Worm (Caenorhabditis elegans): ENCODE results near the gene unc-132.

The unc-132 gene

ce11 chrV:3678513-3678912 is 8.4 kb upstream of the unc-132 start:
- TF ChIP-seq ceh-20 (GFP tag; IDR thresholded peaks at IDR 0.05) (no peak), dve-1 (tag; optimal IDR thresholded peaks at IDR 0.05; ENCODE audit: insufficient read depth) (no peak), unc-130 (GFP tag; optimal IDR thresholded peaks at IDR 0.05) (no peak), ceh-28 (tag; optimal IDR thresholded peaks at IDR 0.05) (no peak), zfp-3 (GFP tag; conservative IDR thresholded peaks at IDR 0.05) (no peak), lin-1 (GFP tag; IDR thresholded peaks at IDR 0.05) (no peak), aha-1 (tag) (peak; percentile 51), unc-62 (GFP tag; optimal IDR thresholded peaks at IDR 0.05 in 1 of 2) (peak in 1 of 2 experiments; percentile 71), unc-62 (tag; optimal IDR thresholded peaks at IDR 0.05) (no peak), Y105C5A.15 (GFP tag; IDR thresholded peaks at IDR 0.05) (no peak), D1046.2 (GFP tag; IDR thresholded peaks at IDR 0.05) (no peak), daf-16 (GFP tag; optimal IDR thresholded peaks at IDR 0.05) (no peak), daf-16 (tag; optimal IDR thresholded peaks at IDR 0.05) (no peak), spr-3 (GFP tag; optimal IDR thresholded peaks at IDR 0.05) (no peak), mep-1 (tag; optimal IDR thresholded peaks at IDR 0.05) (no peak)

ce11 chrV:3682553-3682952 is 4.4 kb upstream of the unc-132 start, which contains the start of gene W08A12.3:
TSS of gene W08A12.3 (plus strand) at chrV:3682853.
- TF ChIP-seq daf-16 (GFP tag; optimal IDR thresholded peaks at IDR 0.05) (no peak), daf-16 (tag; optimal IDR thresholded peaks at IDR 0.05) (no peak), ceh-20 (GFP tag; IDR thresholded peaks at IDR 0.05) (no peak), F26F4.8 (GFP tag; conservative IDR thresholded peaks at IDR 0.05) (no peak), mes-2 (tag; optimal IDR thresholded peaks at IDR 0.05; ENCODE audit: poor library complexity, severe bottlenecking) (no peak), lir-3 (tag; optimal IDR thresholded peaks at IDR 0.05) (no peak), F37D6.2 (tag; optimal IDR thresholded peaks at IDR 0.05) (no peak), hlh-30 (tag; optimal IDR thresholded peaks at IDR 0.05; ENCODE audit: insufficient read depth) (no peak)

DNA sequence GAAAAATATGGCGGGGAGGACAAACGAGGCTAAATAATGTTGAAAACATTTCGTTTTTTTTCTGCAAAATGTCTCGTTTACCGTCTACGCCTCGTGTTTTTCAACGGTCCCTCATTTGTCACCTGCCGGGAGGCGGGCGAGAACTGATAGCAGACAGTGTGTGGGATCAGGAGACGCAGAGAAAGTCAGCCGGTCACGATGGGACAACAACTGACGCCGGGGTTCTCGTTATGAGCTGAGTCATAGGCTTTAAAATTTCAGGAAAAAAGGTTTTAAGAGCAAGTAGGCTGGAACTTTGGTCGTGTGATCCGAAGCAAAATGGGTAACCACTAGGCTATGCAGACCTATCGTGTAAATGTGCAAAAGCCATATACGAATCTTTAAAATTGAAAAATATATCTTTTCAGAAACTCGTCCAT is 1.1 kb upstream of the unc-132 start, which contains the start of gene W08A12.2:
Gene W08A12.2, minus strand, starts transcription at position 103 of the 419 bp plus-strand sequence.
- TF ChIP-seq dmd-9 (GFP tag; IDR thresholded peaks at IDR 0.05) = no peak
- TF ChIP-seq spr-3 (GFP tag; optimal IDR thresholded peaks at IDR 0.05) = no peak
- TF ChIP-seq tra-1 (GFP tag; IDR thresholded peaks at IDR 0.05) = peak; percentile 76
- no peak for TF ChIP-seq fkh-10 (GFP tag; optimal IDR thresholded peaks at IDR 0.05)
- TF ChIP-seq nhr-41 (GFP tag; IDR thresholded peaks at IDR 0.05) = peak; percentile 74; the same call in 1 of the 2 replicates
- no peak for TF ChIP-seq mdl-1 (tag; optimal IDR thresholded peaks at IDR 0.05)
- no peak for TF ChIP-seq spr-1 (tag; optimal IDR thresholded peaks at IDR 0.05)
- TF ChIP-seq daf-8 (GFP tag; IDR thresholded peaks at IDR 0.05) = no peak
- no peak for TF ChIP-seq nhr-77 (tag; optimal IDR thresholded peaks at IDR 0.05)
- TF ChIP-seq tag-97 (GFP tag; IDR thresholded peaks at IDR 0.05) = no peak
- TF ChIP-seq ztf-7 (tag; optimal IDR thresholded peaks at IDR 0.05) = no peak
- TF ChIP-seq zfp-2 (tag; optimal IDR thresholded peaks at IDR 0.05) = no peak
- no peak for TF ChIP-seq T20F7.1 (GFP tag; optimal IDR thresholded peaks at IDR 0.05)
- TF ChIP-seq D1046.2 (GFP tag; IDR thresholded peaks at IDR 0.05) = peak; percentile 62; the same call in 1 of the 2 replicates
- no peak for TF ChIP-seq nhr-48 (tag; optimal IDR thresholded peaks at IDR 0.05)
- TF ChIP-seq daf-12 (tag; optimal IDR thresholded peaks at IDR 0.05) = no peak
- peak; percentile 77 for TF ChIP-seq hlh-30 (tag; optimal IDR thresholded peaks at IDR 0.05; ENCODE audit: insufficient read depth)
- no peak for TF ChIP-seq ceh-62 (tag; optimal IDR thresholded peaks at IDR 0.05)
- no peak for TF ChIP-seq egl-27 (tag; optimal IDR thresholded peaks at IDR 0.05)
- TF ChIP-seq nhr-76 (tag; optimal IDR thresholded peaks at IDR 0.05) = no peak
- TF ChIP-seq unc-39 (tag; optimal IDR thresholded peaks at IDR 0.05) = no peak
- TF ChIP-seq lin-13 (GFP tag; optimal IDR thresholded peaks at IDR 0.05) = no peak
- peak; percentile 12 for TF ChIP-seq duxl-1 (tag; optimal IDR thresholded peaks at IDR 0.05; ENCODE audit: poor library complexity)
- TF ChIP-seq lin-15B (tag; optimal IDR thresholded peaks at IDR 0.05) = no peak
- peak; percentile 65 to 82 for TF ChIP-seq daf-16 (GFP tag; optimal IDR thresholded peaks at IDR 0.05)
- peak; percentile 18 for TF ChIP-seq daf-16 (tag; optimal IDR thresholded peaks at IDR 0.05)
- no peak for TF ChIP-seq T26A8.4 (GFP tag; IDR thresholded peaks at IDR 0.05)
- no peak for TF ChIP-seq mes-2 (tag; optimal IDR thresholded peaks at IDR 0.05; ENCODE audit: poor library complexity, severe bottlenecking)
- peak; percentile 49; the same call in 1 of the 2 replicates for TF ChIP-seq arid-1 (GFP tag; conservative IDR thresholded peaks at IDR 0.05)
- TF ChIP-seq nhr-10 (tag; optimal IDR thresholded peaks at IDR 0.05) = no peak
- TF ChIP-seq hif-1 (tag; optimal IDR thresholded peaks at IDR 0.05) = peak in 1 of 2 experiments; percentile 15
- TF ChIP-seq zfp-3 (GFP tag; conservative IDR thresholded peaks at IDR 0.05) = peak; percentile 36
- TF ChIP-seq mdt-29 (GFP tag; IDR thresholded peaks at IDR 0.05) = peak; percentile 40; the same call in 1 of the 2 replicates
- TF ChIP-seq hmg-1.1 (GFP tag; IDR thresholded peaks at IDR 0.05) = 0 out of 2 replicates have a peak, but pooled peaks have one; percentile 18
